Worm (Caenorhabditis elegans) whole organism, early embryonic: ENCODE measurements around the gene T05A8.1.

Source experiments
- ama-1 ChIP-seq: fragments of 150-350 bp; optimal IDR thresholded peaks from 2 replicates; lab custom pipeline; 2014
- ceh-13 ChIP-seq: fragments of 200-800 bp; sonication (Bioruptor generic); optimal IDR thresholded peaks from 2 replicates; lab custom pipeline; 2018; ENCODE audit warnings: mild to moderate bottlenecking, missing genetic modification characterization, missing compliant biosample characterization
- flt-1 ChIP-seq: fragments of 200-800 bp; sonication (Bioruptor generic); IDR thresholded peaks from 2 replicates; pipeline ENCODE4 v1.3.6; 2022; ENCODE audit warnings: missing genetic modification characterization, missing compliant biosample characterization
- hmg-4 ChIP-seq: fragments of 200-800 bp; sonication (Bioruptor generic); optimal IDR thresholded peaks from 2 replicates; lab custom pipeline; 2018; ENCODE audit warnings: mild to moderate bottlenecking, missing genetic modification characterization, missing compliant biosample characterization
- scrt-1 ChIP-seq: fragments of 200-800 bp; sonication (Bioruptor generic); IDR thresholded peaks from 2 replicates; pipeline ENCODE4 v1.3.6; 2022; ENCODE audit warnings: missing genetic modification characterization, missing compliant biosample characterization

- TF ChIP-seq ama-1 (lab: Kevin White, UChicago), result no peak
- TF ChIP-seq hmg-4 (GFP tag; lab: Kevin White, UChicago), result no peak
- no peak for TF ChIP-seq flt-1 (GFP tag; lab: Robert Waterston, UW)
- TF ChIP-seq scrt-1 (GFP tag; lab: Robert Waterston, UW), result no peak
- no peak for TF ChIP-seq ceh-13 (GFP tag; lab: Kevin White, UChicago)
These were observed 15.7 kb upstream of the T05A8.1 start, which contains the start of the genes T05A8.11 and nep-2 for ce11 chrII:2725561-2725960.
